Worm (Caenorhabditis elegans) whole organism, young adult: ENCODE measurements around the gene lgc-46.
"Not testable (repeated sequence)": the region's sequence is repeated elsewhere in the genome, so short reads cannot be mapped to it uniquely, and the experiment has no call there.

Experiments
- attf-6 ChIP-seq: fragments of 200-800 bp; sonication (Bioruptor generic); IDR thresholded peaks from 2 replicates; pipeline ENCODE4 v1.3.6; 2022; ENCODE audit warnings: missing genetic modification reagents, missing genetic modification characterization, missing compliant biosample characterization
- cebp-1 ChIP-seq, 2 experiments: fragments of 200-800 bp in 1 of 2; sonication (Bioruptor generic) in 1 of 2; sonication (generic microtip) in 1 of 2; IDR thresholded peaks in 1 of 2; optimal IDR thresholded peaks in 1 of 2; 2 replicates each; pipeline versions ENCODE4 v1.3.6 to Lab custom; 2017 to 2022; ENCODE audit warnings: missing compliant biosample characterization in 2 of 2, missing genetic modification characterization in 2 of 2, mild to moderate bottlenecking in 1 of 2, missing genetic modification reagents in 1 of 2, moderate library complexity in 1 of 2
- dox-1 ChIP-seq: fragments of 200-800 bp; sonication (Bioruptor generic); IDR thresholded peaks from 2 replicates; pipeline ENCODE4 v1.3.6; 2022; ENCODE audit warnings: missing genetic modification reagents, missing genetic modification characterization, missing compliant biosample characterization
- lin-26 ChIP-seq: fragments of 200-800 bp; sonication (Bioruptor generic); IDR thresholded peaks from 2 replicates; pipeline ENCODE4 v1.3.6; 2022; ENCODE audit warnings: missing genetic modification reagents, missing genetic modification characterization, missing compliant biosample characterization
- madf-6 ChIP-seq: fragments of 200-800 bp; sonication (Bioruptor generic); IDR thresholded peaks from 2 replicates; pipeline ENCODE4 v1.3.6; 2022; ENCODE audit warnings: missing genetic modification reagents, missing genetic modification characterization, missing compliant biosample characterization
- nfyb-1 ChIP-seq: fragments of 200-800 bp; sonication (Bioruptor generic); IDR thresholded peaks from 2 replicates; pipeline ENCODE4 v1.3.6; 2022; ENCODE audit warnings: missing genetic modification reagents, missing genetic modification characterization, missing compliant biosample characterization
- ztf-25 ChIP-seq: fragments of 200-800 bp; sonication (Bioruptor generic); IDR thresholded peaks from 2 replicates; pipeline ENCODE4 v1.3.6; 2022; ENCODE audit warnings: missing genetic modification reagents, missing genetic modification characterization, missing compliant biosample characterization

lgc-46 gene

DNA sequence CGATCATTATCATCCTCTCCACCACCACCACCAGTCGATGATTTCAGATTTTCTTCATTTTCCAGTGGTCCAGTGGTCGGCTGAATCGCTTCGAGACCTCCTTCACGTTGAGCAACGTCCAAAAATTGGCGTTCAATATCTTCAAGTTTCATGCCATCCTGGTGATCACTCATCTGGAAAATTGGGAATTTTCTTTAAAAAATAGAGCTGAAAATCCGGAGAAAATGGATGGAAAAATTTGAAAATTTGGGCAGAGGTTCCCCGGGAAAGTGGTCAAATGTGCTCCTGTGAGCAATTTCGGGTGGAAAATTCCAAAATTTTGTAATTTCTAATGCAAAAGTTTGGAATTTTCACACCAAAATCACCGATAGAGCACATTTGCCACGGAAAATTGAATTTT lies 59.4 kb downstream of the lgc-46 start, which contains the start of gene uaf-1:
TSS of gene uaf-1 (minus strand) at position 173 of the 400 bp plus-strand sequence.
- TF ChIP-seq madf-6 (GFP tag; lab: Robert Waterston, UW), result peak; percentile 44; the same call in 1 of the 2 replicates
- TF ChIP-seq cebp-1 (GFP tag; IDR thresholded peaks at IDR 0.05; lab: Robert Waterston, UW), result 0 out of 2 replicates have a peak, but pooled peaks have one; percentile 18
- TF ChIP-seq cebp-1 (tag; optimal IDR thresholded peaks at IDR 0.05; lab: Kevin White, UChicago), result not testable (repeated sequence)
- 0 out of 2 replicates have a peak, but pooled peaks have one; percentile 28 for TF ChIP-seq attf-6 (GFP tag; lab: Robert Waterston, UW)
- TF ChIP-seq lin-26 (GFP tag; lab: Robert Waterston, UW), result peak; percentile 29; the same call in 1 of the 2 replicates
- peak; percentile 59; the same call in 1 of the 2 replicates for TF ChIP-seq nfyb-1 (GFP tag; lab: Robert Waterston, UW)
- TF ChIP-seq dox-1 (GFP tag; lab: Robert Waterston, UW), result peak; percentile 65
- 0 out of 2 replicates have a peak, but pooled peaks have one; percentile 65 for TF ChIP-seq ztf-25 (GFP tag; lab: Robert Waterston, UW)
